Worm (Caenorhabditis elegans): ENCODE results near the gene atad-3.

atad-3 gene

ce11 chrII:10234398-10234797 lies 14.4 kb upstream of the atad-3 start, which contains the start of gene ubxn-5:
TSS of gene ubxn-5 (minus strand) at chrII:10234498.
- TF ChIP-seq nhr-76 (tag; optimal IDR thresholded peaks at IDR 0.05): no peak

ce11 chrII:10239595-10239994 lies 9.2 kb upstream of the atad-3 start, which contains the start of gene mec-15:
TSS of gene mec-15 (minus strand) at chrII:10239695.
- no peak for TF ChIP-seq fos-1 (tag; optimal IDR thresholded peaks at IDR 0.05)
- no peak for TF ChIP-seq nhr-11 (tag; optimal IDR thresholded peaks at IDR 0.05)
- no peak for TF ChIP-seq hmg-11 (tag; optimal IDR thresholded peaks at IDR 0.05)
- no peak for TF ChIP-seq fkh-2 (tag; optimal IDR thresholded peaks at IDR 0.05)
- no peak for TF ChIP-seq nhr-25 (tag; optimal IDR thresholded peaks at IDR 0.05)
- TF ChIP-seq jun-1 (tag; optimal IDR thresholded peaks at IDR 0.05): no peak
- TF ChIP-seq zag-1 (tag; optimal IDR thresholded peaks at IDR 0.05): no peak
- TF ChIP-seq nhr-77 (tag; optimal IDR thresholded peaks at IDR 0.05): no peak
- no peak for TF ChIP-seq lsy-12 (tag; optimal IDR thresholded peaks at IDR 0.05)

ce11 chrII:10242294-10242693 lies 6.5 kb upstream of the atad-3 start, which contains the start of gene mrps-14:
TSS of gene mrps-14 (minus strand) at chrII:10242490.
- TF ChIP-seq elt-1 (tag; optimal IDR thresholded peaks at IDR 0.05) (no peak), nhr-43 (tag; optimal IDR thresholded peaks at IDR 0.05; ENCODE audit: poor library complexity, severe bottlenecking) (no peak), nhr-28 (tag; optimal IDR thresholded peaks at IDR 0.05) (no peak), nhr-11 (tag; optimal IDR thresholded peaks at IDR 0.05) (no peak), ceh-9 (tag; optimal IDR thresholded peaks at IDR 0.05) (no peak), daf-12 (tag; optimal IDR thresholded peaks at IDR 0.05) (no peak), nhr-12 (tag; optimal IDR thresholded peaks at IDR 0.05) (no peak), lsy-12 (tag; optimal IDR thresholded peaks at IDR 0.05) (no peak), fos-1 (tag; optimal IDR thresholded peaks at IDR 0.05) (no peak), nfya-1 (tag; optimal IDR thresholded peaks at IDR 0.05; ENCODE audit: insufficient read depth) (no peak), lin-39 (tag; optimal IDR thresholded peaks at IDR 0.05) (no peak), ZK546.5 (tag; optimal IDR thresholded peaks at IDR 0.05) (no peak), nhr-77 (tag; optimal IDR thresholded peaks at IDR 0.05) (no peak), ceh-16 (tag; optimal IDR thresholded peaks at IDR 0.05) (no peak), aly-2 (tag; optimal IDR thresholded peaks at IDR 0.05) (no peak)

DNA sequence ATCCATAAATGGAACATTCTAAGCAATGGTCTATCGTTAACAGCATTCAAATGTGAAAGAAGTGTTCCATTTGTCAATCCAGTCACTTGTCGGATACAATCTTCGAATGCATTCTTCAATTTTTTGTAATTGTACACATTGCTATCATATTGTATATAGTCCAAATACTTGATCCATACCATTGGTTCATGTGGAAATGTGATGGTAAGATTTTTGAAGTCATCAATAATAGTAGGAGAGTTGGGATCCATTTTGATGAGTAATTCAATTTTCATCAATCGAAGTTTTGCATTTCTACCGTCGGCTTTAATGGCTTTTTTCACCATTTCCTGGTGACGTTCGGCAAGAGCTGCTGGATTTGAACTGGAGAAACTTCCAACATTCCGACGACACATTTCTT lies 3.2 kb upstream of the atad-3 start:
- TF ChIP-seq aly-2 (tag; optimal IDR thresholded peaks at IDR 0.05) (no peak), ceh-82 (tag; optimal IDR thresholded peaks at IDR 0.05) (no peak), pha-4 (tag; optimal IDR thresholded peaks at IDR 0.05) (no peak), eor-1 (tag; optimal IDR thresholded peaks at IDR 0.05) (no peak), nhr-76 (tag; optimal IDR thresholded peaks at IDR 0.05) (no peak), hmg-11 (tag; optimal IDR thresholded peaks at IDR 0.05) (no peak), skn-1 (tag; optimal IDR thresholded peaks at IDR 0.05) (no peak), elt-2 (tag; optimal IDR thresholded peaks at IDR 0.05) (no peak), tbx-2 (tag; optimal IDR thresholded peaks at IDR 0.05) (no peak), fos-1 (tag; optimal IDR thresholded peaks at IDR 0.05) (no peak), unc-39 (tag; optimal IDR thresholded peaks at IDR 0.05) (no peak), ceh-28 (tag; optimal IDR thresholded peaks at IDR 0.05) (no peak), mml-1 (tag; optimal IDR thresholded peaks at IDR 0.05) (no peak), R02D3.7 (tag; optimal IDR thresholded peaks at IDR 0.05) (no peak), ceh-16 (tag; optimal IDR thresholded peaks at IDR 0.05) (no peak)

DNA sequence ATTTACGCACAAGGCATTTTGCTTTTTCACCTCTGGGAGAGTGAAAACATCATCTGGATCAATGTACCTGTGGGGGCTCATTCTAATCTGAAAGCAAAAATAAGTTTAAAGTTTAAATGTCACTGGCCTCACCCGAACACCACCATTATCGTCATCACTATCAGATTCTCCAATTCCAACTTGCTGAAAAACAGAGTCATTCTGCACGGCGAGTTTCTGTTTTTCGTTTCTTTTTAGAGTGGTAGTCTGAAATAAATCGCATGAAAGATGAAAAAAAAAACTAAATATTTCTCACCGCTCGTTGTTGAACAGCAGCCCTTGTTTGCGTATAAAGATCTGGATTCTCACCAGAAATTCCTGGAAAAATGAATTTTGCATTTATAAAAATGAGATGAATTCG lies 1.6 kb upstream of the atad-3 start:
- TF ChIP-seq ceh-9 (tag; optimal IDR thresholded peaks at IDR 0.05): no peak
- TF ChIP-seq ceh-82 (tag; optimal IDR thresholded peaks at IDR 0.05): no peak
- TF ChIP-seq lin-15B (tag; optimal IDR thresholded peaks at IDR 0.05): no peak
- TF ChIP-seq nhr-12 (tag; optimal IDR thresholded peaks at IDR 0.05): no peak
- TF ChIP-seq nhr-23 (tag; optimal IDR thresholded peaks at IDR 0.05): no peak
- TF ChIP-seq mdl-1 (tag; optimal IDR thresholded peaks at IDR 0.05): no peak
- no peak for TF ChIP-seq unc-62 (GFP tag; optimal IDR thresholded peaks at IDR 0.05)
- TF ChIP-seq nhr-28 (tag; optimal IDR thresholded peaks at IDR 0.05): no peak
- no peak for TF ChIP-seq pqm-1 (tag; optimal IDR thresholded peaks at IDR 0.05)
- TF ChIP-seq unc-39 (tag; optimal IDR thresholded peaks at IDR 0.05): no peak
- no peak for TF ChIP-seq fkh-2 (tag; optimal IDR thresholded peaks at IDR 0.05)

Data from whole organism, L3 larva.